Worm (Caenorhabditis elegans): ENCODE data around the gene Y53F4B.10.
"Not testable (repeated sequence)": the region's sequence is repeated elsewhere in the genome, so short reads cannot be mapped to it uniquely, and the experiment has no call there.

DNA sequence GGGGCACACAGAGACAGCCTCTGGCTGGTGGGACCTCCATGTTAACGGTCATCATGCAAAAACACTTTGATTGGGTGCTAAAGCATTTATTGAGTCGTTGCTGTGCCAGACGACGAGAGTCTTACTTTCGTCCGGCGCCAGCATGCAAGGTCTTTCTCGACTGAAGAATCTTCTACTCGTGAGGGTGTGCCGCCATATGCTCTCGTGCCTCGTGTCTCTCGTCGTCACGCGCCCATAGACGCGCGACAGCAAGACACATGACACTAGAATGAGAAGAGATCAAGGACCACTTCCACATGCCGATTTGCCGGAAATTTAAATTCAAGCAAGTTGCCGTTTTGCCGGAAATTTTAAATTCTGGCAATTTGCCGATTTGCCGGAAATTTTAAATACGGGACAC, 40.5 kb upstream of the Y53F4B.10 start:
- TF ChIP-seq mab-5 (tag; optimal IDR thresholded peaks at IDR 0.05); nhr-10 (tag; optimal IDR thresholded peaks at IDR 0.05); zag-1 (tag; optimal IDR thresholded peaks at IDR 0.05); ztf-4 (tag; optimal IDR thresholded peaks at IDR 0.05); blmp-1 (tag; optimal IDR thresholded peaks at IDR 0.05; ENCODE audit: insufficient read depth); nhr-12 (tag; optimal IDR thresholded peaks at IDR 0.05); ceh-16 (tag; optimal IDR thresholded peaks at IDR 0.05); mbf-1 (tag; optimal IDR thresholded peaks at IDR 0.05); unc-62 (GFP tag; optimal IDR thresholded peaks at IDR 0.05); lin-13 (GFP tag; optimal IDR thresholded peaks at IDR 0.05): not testable (repeated sequence)
